Worm (Caenorhabditis elegans): ENCODE data around the gene R166.2.

Gene R166.2

ce11 chrII:10551985-10552736 lies 14.7 kb upstream of the R166.2 start (continued):
- TF ChIP-seq ekl-4 (GFP tag; IDR thresholded peaks at IDR 0.05) (peak; percentile 71), lin-35 (GFP tag; optimal IDR thresholded peaks at IDR 0.05) (peak in 1 of 3 experiments; percentile 87), K11D2.4 (GFP tag; IDR thresholded peaks at IDR 0.05) (peak; percentile 74), egrh-3 (GFP tag; IDR thresholded peaks at IDR 0.05) (0 out of 2 replicates have a peak, but pooled peaks have one; percentile 10), T26A5.8 (tag; optimal IDR thresholded peaks at IDR 0.05) (no peak), unc-62 (GFP tag; optimal IDR thresholded peaks at IDR 0.05) (peak; percentile 51), nhr-80 (tag; optimal IDR thresholded peaks at IDR 0.05) (peak; percentile 54), Y79H2A.3 (GFP tag; conservative IDR thresholded peaks at IDR 0.05) (no peak), lin-26 (GFP tag; IDR thresholded peaks at IDR 0.05) (peak; percentile 60; the same call in 1 of the 2 replicates), snpc-1.3 (tag; optimal IDR thresholded peaks at IDR 0.05; ENCODE audit: insufficient read depth) (no peak), tbp1 (GFP tag; optimal IDR thresholded peaks at IDR 0.05) (peak; percentile 52), ceh-79 (tag; optimal IDR thresholded peaks at IDR 0.05) (peak; percentile 75), C06A6.2 (GFP tag; conservative IDR thresholded peaks at IDR 0.05) (peak; percentile 76), rpc-1 (optimal IDR thresholded peaks at IDR 0.05) (no peak), rpc-1 (tag; optimal IDR thresholded peaks at IDR 0.05) (no peak), F23B12.7 (tag; optimal IDR thresholded peaks at IDR 0.05; ENCODE audit: insufficient read depth) (no peak), dpff-1 (tag; optimal IDR thresholded peaks at IDR 0.05) (no peak), nfya-2 (GFP tag; IDR thresholded peaks at IDR 0.05) (no peak), repo-1 (tag; optimal IDR thresholded peaks at IDR 0.05) (no peak), bed-2 (GFP tag; IDR thresholded peaks at IDR 0.05) (no peak), F52B5.7 (tag; optimal IDR thresholded peaks at IDR 0.05) (peak; percentile 52), pha-4 (tag; optimal IDR thresholded peaks at IDR 0.05) (no peak), fkh-3 (tag; optimal IDR thresholded peaks at IDR 0.05) (no peak), ztf-28 (GFP tag; IDR thresholded peaks at IDR 0.05) (no peak), bed-1 (GFP tag; IDR thresholded peaks at IDR 0.05) (no peak), ztf-18 (tag; optimal IDR thresholded peaks at IDR 0.05) (no peak), cebp-2 (GFP tag; IDR thresholded peaks at IDR 0.05) (no peak), snpc-3.4 (tag; optimal IDR thresholded peaks at IDR 0.05) (no peak), ama-1 (optimal IDR thresholded peaks at IDR 0.05) (no peak), ama-1 (GFP tag; optimal IDR thresholded peaks at IDR 0.05) (peak in 1 of 2 experiments; percentile 12), B0019.2 (GFP tag; conservative IDR thresholded peaks at IDR 0.05) (no peak), mes-4 (tag; optimal IDR thresholded peaks at IDR 0.05) (no peak), nfyb-1 (GFP tag; IDR thresholded peaks at IDR 0.05) (peak; percentile 88), nhr-179 (tag; optimal IDR thresholded peaks at IDR 0.05) (no peak), sdz-38 (tag; optimal IDR thresholded peaks at IDR 0.05) (no peak), lin-54 (GFP tag; optimal IDR thresholded peaks at IDR 0.05) (peak; percentile 47), F22D6.2 (tag; optimal IDR thresholded peaks at IDR 0.05) (peak; percentile 76), ztf-22 (GFP tag; optimal IDR thresholded peaks at IDR 0.05) (peak; percentile 50), chd-7 (tag; optimal IDR thresholded peaks at IDR 0.05) (peak; percentile 87), tlf-1 (GFP tag; optimal IDR thresholded peaks at IDR 0.05) (peak; percentile 68), D2030.7 (GFP tag; IDR thresholded peaks at IDR 0.05) (no peak), dox-1 (GFP tag; IDR thresholded peaks at IDR 0.05) (peak; percentile 72), C17E4.6 (GFP tag; IDR thresholded peaks at IDR 0.05) (no peak), pbrm-1 (GFP tag; IDR thresholded peaks at IDR 0.05) (peak; percentile 45; the same call in 1 of the 2 replicates), ZK185.1 (tag; optimal IDR thresholded peaks at IDR 0.05; ENCODE audit: poor library complexity, severe bottlenecking) (peak; percentile 18), unc-130 (GFP tag; optimal IDR thresholded peaks at IDR 0.05) (no peak), sptf-2 (GFP tag; optimal IDR thresholded peaks at IDR 0.05) (no peak), Y67H2A.10 (GFP tag; conservative IDR thresholded peaks at IDR 0.05) (0 out of 2 replicates have a peak, but pooled peaks have one; percentile 8), F33H1.4 (GFP tag; IDR thresholded peaks at IDR 0.05) (0 out of 2 replicates have a peak, but pooled peaks have one; percentile 8)

Measured in whole organism, young adult.